Fruit fly (Drosophila melanogaster) whole organism, wandering third instar larva: Measurements from ENCODE around the gene Sdr.

Experiments
- Abd-B ChIP-seq: fragments of >200 bp; optimal IDR thresholded peaks from 2 replicates; lab custom pipeline; 2017; ENCODE audit warnings: missing biosample characterization, missing genetic modification characterization
- Dif ChIP-seq: fragments of 200-275, 200-300 bp; sonication (Bioruptor generic); optimal IDR thresholded peaks from 2 replicates; lab custom pipeline; 2018; ENCODE audit warnings: missing biosample characterization, missing genetic modification characterization; ENCODE audit not compliant: partially characterized antibody
- Hr78 ChIP-seq: fragments of >200 bp; optimal IDR thresholded peaks from 2 replicates; lab custom pipeline; 2017; ENCODE audit warnings: missing biosample characterization, missing genetic modification characterization
- Rel ChIP-seq, 2 experiments: fragments of 200-800 bp; sonication (Bioruptor generic) in 1 of 2; optimal IDR thresholded peaks; 2 replicates in 1 of 2; 3 replicates in 1 of 2; lab custom pipeline; 2016 to 2019; ENCODE audit warnings: mild to moderate bottlenecking in 2 of 2, missing biosample characterization in 2 of 2, missing genetic modification characterization in 2 of 2, moderate library complexity in 1 of 2
- br ChIP-seq: fragments of 200-800 bp; sonication (Bioruptor generic); optimal IDR thresholded peaks from 2 replicates; lab custom pipeline; 2016; ENCODE audit warnings: missing biosample characterization, missing genetic modification characterization
- dmrt93B ChIP-seq: fragments of 200-800 bp; sonication (Bioruptor generic); optimal IDR thresholded peaks from 2 replicates; lab custom pipeline; 2018; ENCODE audit warnings: missing biosample characterization, mild to moderate bottlenecking, missing genetic modification characterization
- h ChIP-seq: fragments of 200-800 bp; sonication (Bioruptor generic); optimal IDR thresholded peaks from 3 replicates; lab custom pipeline; 2016; ENCODE audit warnings: missing biosample characterization, mild to moderate bottlenecking, missing genetic modification characterization

DNA sequence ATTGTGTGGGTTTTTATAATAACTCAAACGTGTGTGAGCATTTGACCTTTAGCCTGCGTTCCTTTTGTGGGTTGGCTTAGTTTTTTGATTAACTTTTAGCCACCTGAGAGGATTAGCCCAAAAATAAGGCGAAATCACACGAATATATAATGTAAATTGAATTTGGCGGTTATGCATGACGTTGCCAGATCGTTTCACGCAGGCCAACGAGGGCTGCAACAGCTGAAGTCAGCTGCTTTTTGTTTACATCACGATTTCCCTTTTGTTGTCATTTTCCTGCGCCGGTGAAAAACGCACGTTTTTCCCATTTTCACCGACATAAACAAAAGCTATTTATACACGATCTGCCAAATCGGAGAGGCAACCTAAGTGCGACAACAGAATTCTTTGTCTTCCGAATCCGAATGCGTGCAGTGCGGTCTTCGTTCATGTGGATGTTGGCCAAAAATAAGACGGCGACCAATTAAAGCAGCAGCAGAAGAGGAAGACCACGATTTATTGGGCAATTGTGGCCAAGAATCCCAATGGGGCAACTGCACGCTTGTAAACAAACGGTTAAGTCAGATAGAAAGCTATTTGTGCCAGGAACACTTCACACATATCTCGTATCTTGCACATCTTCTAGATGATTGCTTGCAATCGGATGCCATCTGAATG, 39.1 kb upstream of the Sdr start, which contains the start of gene CG3631:
- no peak for TF ChIP-seq Hr78
- no peak for TF ChIP-seq Abd-B (GFP tag; lab: Kevin White, UChicago)
- no peak for TF ChIP-seq h (GFP tag; lab: Kevin White, UChicago)
- no peak for TF ChIP-seq dmrt93B (GFP tag; lab: Kevin White, UChicago)
- TF ChIP-seq Dif (GFP tag; lab: Kevin White, UChicago) = no peak
- TF ChIP-seq br (GFP tag; lab: Kevin White, UChicago) = no peak
- no peak for TF ChIP-seq Rel (GFP tag; optimal IDR thresholded peaks at IDR 0.05; lab: Kevin White, UChicago)
- no peak for TF ChIP-seq Rel (tag; optimal IDR thresholded peaks at IDR 0.05; lab: Kevin White, UChicago)
